Worm (Caenorhabditis elegans): ENCODE data around the gene C06E4.3.

DNA sequence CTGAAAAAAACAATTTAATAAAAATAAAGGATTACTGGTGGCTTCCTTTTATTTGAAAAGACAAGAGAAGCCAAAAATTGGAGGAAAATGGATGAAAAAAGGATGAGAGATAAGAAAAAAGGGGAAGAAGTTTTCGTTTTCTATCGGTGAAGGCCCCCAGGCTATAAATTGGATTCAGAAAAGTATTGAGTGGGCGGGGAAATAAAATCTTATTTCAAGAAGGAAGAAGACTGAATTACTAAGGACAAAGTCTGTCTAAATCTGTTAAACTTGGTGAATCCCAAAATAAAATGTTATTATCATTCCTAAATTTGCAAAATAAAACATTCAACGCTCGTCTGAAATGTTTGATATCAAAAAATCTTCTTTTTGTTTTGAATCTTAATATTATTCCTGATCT, 38.6 kb upstream of the C06E4.3 start:
- no peak for TF ChIP-seq tbx-37 (GFP tag; conservative IDR thresholded peaks at IDR 0.05)
- TF ChIP-seq ama-1 (optimal IDR thresholded peaks at IDR 0.05) = no peak
- TF ChIP-seq ets-7 (tag; optimal IDR thresholded peaks at IDR 0.05) = no peak
- TF ChIP-seq flt-1 (GFP tag; IDR thresholded peaks at IDR 0.05) = no peak
- no peak for TF ChIP-seq F13C5.2 (tag; optimal IDR thresholded peaks at IDR 0.05)
- no peak for TF ChIP-seq scrt-1 (GFP tag; IDR thresholded peaks at IDR 0.05)
- TF ChIP-seq tra-4 (tag; optimal IDR thresholded peaks at IDR 0.05) = no peak
- TF ChIP-seq hmbx-1 (tag; optimal IDR thresholded peaks at IDR 0.05) = no peak
- no peak for TF ChIP-seq hmg-4 (GFP tag; optimal IDR thresholded peaks at IDR 0.05)
- TF ChIP-seq hnd-1 (tag; optimal IDR thresholded peaks at IDR 0.05) = no peak
- no peak for TF ChIP-seq aly-1 (tag; optimal IDR thresholded peaks at IDR 0.05)
- no peak for TF ChIP-seq ceh-13 (GFP tag; optimal IDR thresholded peaks at IDR 0.05)
- TF ChIP-seq sea-1 (GFP tag; conservative IDR thresholded peaks at IDR 0.05) = no peak
- TF ChIP-seq tbx-11 (GFP tag; IDR thresholded peaks at IDR 0.05) = no peak

Data from whole organism, early embryonic.